Worm (Caenorhabditis elegans) whole organism, late embryonic: ENCODE measurements around the gene vit-6.

Experiments used
- K09A11.1 ChIP-seq: sonication (generic microtip); optimal IDR thresholded peaks from 2 replicates; lab custom pipeline; 2017; ENCODE audit warnings: antibody characterized with exemption, mild to moderate bottlenecking, missing genetic modification characterization, missing compliant biosample characterization; ENCODE audit not compliant: insufficient read depth
- ets-4 ChIP-seq: sonication (generic microtip); optimal IDR thresholded peaks from 2 replicates; lab custom pipeline; 2016; ENCODE audit warnings: missing genetic modification characterization, missing compliant biosample characterization
- fkh-10 ChIP-seq: fragments of 150-350 bp; optimal IDR thresholded peaks from 2 replicates; lab custom pipeline; 2014; ENCODE audit warnings: missing biosample characterization, missing genetic modification reagents, missing genetic modification characterization
- lin-11 ChIP-seq: fragments of 200-800 bp; sonication (Bioruptor generic); optimal IDR thresholded peaks from 2 replicates; lab custom pipeline; 2018; ENCODE audit warnings: mild to moderate bottlenecking, missing genetic modification characterization, missing compliant biosample characterization
- nfya-1 ChIP-seq: sonication (generic microtip); optimal IDR thresholded peaks from 2 replicates; lab custom pipeline; 2017; ENCODE audit warnings: missing genetic modification characterization, mild to moderate bottlenecking, missing compliant biosample characterization, antibody characterized with exemption, moderate library complexity
- nhr-11 ChIP-seq: fragments of 150-350 bp; optimal IDR thresholded peaks from 2 replicates; lab custom pipeline; 2014; ENCODE audit warnings: missing biosample characterization, missing genetic modification characterization
- pros-1 ChIP-seq: fragments of 150-350 bp; optimal IDR thresholded peaks from 2 replicates; lab custom pipeline; 2014; ENCODE audit warnings: missing biosample characterization, missing genetic modification reagents, missing genetic modification characterization
- ref-2 ChIP-seq: sonication (generic microtip); optimal IDR thresholded peaks from 2 replicates; lab custom pipeline; 2016; ENCODE audit warnings: missing genetic modification characterization, missing compliant biosample characterization
- sox-4 ChIP-seq: sonication (generic microtip); optimal IDR thresholded peaks from 2 replicates; lab custom pipeline; 2017; ENCODE audit warnings: mild to moderate bottlenecking, missing genetic modification characterization, inconsistent platforms, missing compliant biosample characterization
- tbx-2 ChIP-seq: sonication (generic microtip); optimal IDR thresholded peaks from 2 replicates; lab custom pipeline; 2016; ENCODE audit warnings: missing genetic modification characterization, missing compliant biosample characterization
- zip-5 ChIP-seq: sonication (generic microtip); optimal IDR thresholded peaks from 2 replicates; lab custom pipeline; 2016; ENCODE audit warnings: missing genetic modification characterization, missing compliant biosample characterization

ce11 chrIV:8254193-8254592, 6.8 kb upstream of the vit-6 start:
- TF ChIP-seq nfya-1 (no peak), lin-11 (no peak), pros-1 (no peak), ets-4 (tag; lab: Kevin White, UChicago) (no peak), fkh-10 (no peak), K09A11.1 (tag; lab: Kevin White, UChicago) (no peak), ref-2 (no peak), tbx-2 (tag; lab: Kevin White, UChicago) (no peak), nhr-11 (no peak), sox-4 (tag; lab: Kevin White, UChicago) (no peak), zip-5 (tag; lab: Kevin White, UChicago) (no peak)
